Fruit fly (Drosophila melanogaster): Measurements from ENCODE around the gene CG3655.

DNA sequence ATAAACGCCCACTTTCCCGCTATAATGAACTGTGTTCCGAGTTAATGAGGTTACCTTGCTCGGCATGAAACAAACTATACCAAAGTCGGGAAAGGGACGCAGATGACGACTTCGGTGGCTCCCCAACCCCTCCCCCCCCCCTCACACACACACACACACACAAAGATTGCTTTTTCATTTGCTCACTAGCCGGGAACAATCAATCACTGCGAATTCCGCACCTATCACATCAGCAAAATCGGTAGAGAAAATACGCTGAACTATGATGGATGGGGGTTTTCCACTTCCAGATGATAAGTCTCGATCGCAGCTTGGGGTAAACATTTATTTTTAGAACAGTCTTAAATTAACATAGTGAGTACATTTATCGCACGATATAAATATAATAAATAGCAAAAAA, 38.9 kb upstream of the CG3655 start:
- TF ChIP-seq Myc (optimal IDR thresholded peaks at IDR 0.05) (no peak), h (optimal IDR thresholded peaks at IDR 0.05) (no peak), Sin3A (optimal IDR thresholded peaks at IDR 0.05) (no peak), ttk (optimal IDR thresholded peaks at IDR 0.05) (no peak)

All from Kc167 (cell line).